Fruit fly (Drosophila melanogaster) whole organism, embryonic: Measurements from ENCODE around the gene CG42749.

Experiments
- Antp ChIP-seq: fragments of 200-800 bp; sonication (Bioruptor generic); optimal IDR thresholded peaks from 3 replicates; lab custom pipeline; 2016; ENCODE audit warnings: missing biosample characterization, missing genetic modification characterization
- Awh ChIP-seq: fragments of 200-800 bp; sonication (Bioruptor generic); IDR thresholded peaks from 2 replicates; pipeline ENCODE4, ENCODE4 v1.3.6; 2022; ENCODE audit warnings: missing biosample characterization, missing genetic modification characterization
- Bteb2 ChIP-seq: fragments of 200-800 bp; sonication (Bioruptor generic); optimal IDR thresholded peaks from 2 replicates; lab custom pipeline; 2016; ENCODE audit warnings: missing biosample characterization, missing genetic modification characterization
- CG10462 ChIP-seq: fragments of 200-800 bp; sonication (Bioruptor generic); optimal IDR thresholded peaks from 2 replicates; lab custom pipeline; 2016; ENCODE audit warnings: missing biosample characterization, missing genetic modification characterization
- CG11723 ChIP-seq: fragments of 200-800 bp; sonication (Bioruptor generic); optimal IDR thresholded peaks from 2 replicates; lab custom pipeline; 2017; ENCODE audit warnings: missing biosample characterization, mild to moderate bottlenecking, missing genetic modification characterization
- CG12219 ChIP-seq: fragments of 200-800 bp; sonication (Bioruptor generic); optimal IDR thresholded peaks from 3 replicates; lab custom pipeline; 2018; ENCODE audit warnings: missing biosample characterization, mild to moderate bottlenecking, missing genetic modification characterization
- CG12659 ChIP-seq: fragments of 200-800 bp; sonication (Bioruptor generic); optimal IDR thresholded peaks from 3 replicates; lab custom pipeline; 2017; ENCODE audit warnings: mild to moderate bottlenecking, missing biosample characterization, missing genetic modification reagents, missing genetic modification characterization
- CG14050 ChIP-seq: fragments of 200-800 bp; sonication (Bioruptor generic); IDR thresholded peaks from 3 replicates; pipeline ENCODE4 v1.3.6; 2022; ENCODE audit warnings: missing biosample characterization, missing genetic modification characterization
- CG14667 ChIP-seq: fragments of 200-800 bp; sonication (Bioruptor generic); IDR thresholded peaks from 2 replicates; pipeline ENCODE4 v1.3.6; 2022; ENCODE audit warnings: missing biosample characterization, missing genetic modification characterization
- CG14965 ChIP-seq: fragments of 200-800 bp; sonication (Bioruptor generic); optimal IDR thresholded peaks from 2 replicates; lab custom pipeline; 2016; ENCODE audit warnings: missing biosample characterization, missing genetic modification characterization, borderline replicate concordance
- CG17186 ChIP-seq: fragments of 200-800 bp; sonication (Bioruptor generic); optimal IDR thresholded peaks from 3 replicates; lab custom pipeline; 2017; ENCODE audit warnings: missing biosample characterization, missing genetic modification reagents, missing genetic modification characterization
- CG18476 ChIP-seq: fragments of 200-800 bp; sonication (Bioruptor generic); optimal IDR thresholded peaks from 2 replicates; lab custom pipeline; 2016; ENCODE audit warnings: missing biosample characterization, mild to moderate bottlenecking, missing genetic modification characterization
- CG2129 ChIP-seq: fragments of 200-800 bp; sonication (Bioruptor generic); IDR thresholded peaks from 2 replicates; pipeline ENCODE4 v1.3.6; 2022; ENCODE audit warnings: missing biosample characterization, missing genetic modification characterization; ENCODE audit not compliant: partially characterized antibody
- CG2678 ChIP-seq: fragments of 200-800 bp; sonication (Bioruptor generic); optimal IDR thresholded peaks from 3 replicates; lab custom pipeline; 2019; ENCODE audit warnings: missing biosample characterization, mild to moderate bottlenecking, missing genetic modification characterization, moderate library complexity
- CG3065 ChIP-seq: fragments of 200-800 bp; sonication (Bioruptor generic); optimal IDR thresholded peaks from 2 replicates; lab custom pipeline; 2016; ENCODE audit warnings: missing biosample characterization, missing genetic modification characterization
- CG32532 ChIP-seq: fragments of 200-800 bp; sonication (Bioruptor generic); IDR thresholded peaks from 2 replicates; pipeline ENCODE4 v1.3.6; 2022; ENCODE audit warnings: missing biosample characterization, missing genetic modification characterization
- CG34224 ChIP-seq: fragments of 200-800 bp; sonication (Bioruptor generic); IDR thresholded peaks from 3 replicates; pipeline ENCODE4 v1.3.6; 2022; ENCODE audit warnings: missing biosample characterization, missing genetic modification characterization; ENCODE audit not compliant: partially characterized antibody
- CG34376 ChIP-seq: fragments of 200-800 bp; sonication (Bioruptor generic); optimal IDR thresholded peaks from 2 replicates; lab custom pipeline; 2018; ENCODE audit warnings: missing biosample characterization, mild to moderate bottlenecking, missing genetic modification characterization
- CG6254 ChIP-seq: fragments of 200-800 bp; sonication (Bioruptor generic); optimal IDR thresholded peaks from 3 replicates; lab custom pipeline; 2017; ENCODE audit warnings: mild to moderate bottlenecking, missing biosample characterization, missing genetic modification reagents, missing genetic modification characterization
- CG6689 ChIP-seq: fragments of 200-800 bp; sonication (Bioruptor generic); IDR thresholded peaks from 2 replicates; pipeline ENCODE4 v1.3.6; 2022; ENCODE audit warnings: missing biosample characterization, missing genetic modification characterization
- CG7372 ChIP-seq: fragments of 200-800 bp; sonication (Bioruptor generic); IDR thresholded peaks from 2 replicates; pipeline ENCODE4 v1.3.6; 2022; ENCODE audit warnings: missing biosample characterization, missing genetic modification characterization
- CG9215 ChIP-seq: fragments of 200-800 bp; sonication (Bioruptor generic); IDR thresholded peaks from 2 replicates; pipeline ENCODE4 v1.3.6; 2022; ENCODE audit warnings: missing biosample characterization, missing genetic modification characterization
- CG9876 ChIP-seq: fragments of 200-800 bp; sonication (Bioruptor generic); optimal IDR thresholded peaks from 2 replicates; lab custom pipeline; 2016; ENCODE audit warnings: missing biosample characterization, missing genetic modification characterization
- CG9932 ChIP-seq: fragments of 200-800 bp; sonication (Bioruptor generic); IDR thresholded peaks from 2 replicates; pipeline ENCODE4 v1.3.6; 2022; ENCODE audit warnings: missing biosample characterization, missing genetic modification characterization
- CkIIα-i1 ChIP-seq: fragments of 200-800 bp; sonication (Bioruptor generic); IDR thresholded peaks from 2 replicates; pipeline ENCODE4 v1.3.6; 2022; ENCODE audit warnings: missing biosample characterization, missing genetic modification characterization
- Doc2 ChIP-seq: fragments of 200-800 bp; sonication (Bioruptor generic); IDR thresholded peaks from 2 replicates; pipeline ENCODE4 v1.3.6; 2022; ENCODE audit warnings: missing biosample characterization, missing genetic modification characterization
- ERR ChIP-seq: fragments of 200-800 bp; sonication (Bioruptor generic); optimal IDR thresholded peaks from 2 replicates; lab custom pipeline; 2016; ENCODE audit warnings: missing biosample characterization, missing genetic modification characterization
- Fer3 ChIP-seq: fragments of 200-800 bp; sonication (Bioruptor generic); optimal IDR thresholded peaks from 2 replicates; lab custom pipeline; 2018; ENCODE audit warnings: missing biosample characterization, mild to moderate bottlenecking, missing genetic modification characterization, moderate library complexity
- HHEX ChIP-seq: fragments of 200-800 bp; sonication (Bioruptor generic); optimal IDR thresholded peaks from 3 replicates; lab custom pipeline; 2017; ENCODE audit warnings: missing biosample characterization, mild to moderate bottlenecking, missing genetic modification characterization, missing genetic modification reagents
- MTF-1 ChIP-seq: fragments of 200-800 bp; sonication (Bioruptor generic); optimal IDR thresholded peaks from 2 replicates; lab custom pipeline; 2018; ENCODE audit warnings: missing biosample characterization, mild to moderate bottlenecking, missing genetic modification characterization, borderline replicate concordance
- Max ChIP-seq: fragments of 200-800 bp; sonication (Bioruptor generic); optimal IDR thresholded peaks from 2 replicates; lab custom pipeline; 2016; ENCODE audit warnings: missing biosample characterization, mild to moderate bottlenecking, missing genetic modification characterization
- Med ChIP-seq: fragments of 200-800 bp; sonication (Bioruptor generic); peaks from one replicate; lab custom pipeline; 2016; ENCODE audit warnings: missing biosample characterization, missing genetic modification characterization, mild to moderate bottlenecking, inconsistent platforms, moderate library complexity
- Nf-YC ChIP-seq: fragments of 200-800 bp; optimal IDR thresholded peaks from 3 replicates; lab custom pipeline; 2019; ENCODE audit warnings: missing biosample characterization, mild to moderate bottlenecking, missing genetic modification characterization, moderate library complexity
- Optix ChIP-seq: fragments of 200-800 bp; sonication (Bioruptor generic); IDR thresholded peaks from 3 replicates; pipeline ENCODE4 v1.3.6; 2022; ENCODE audit warnings: missing biosample characterization, missing genetic modification characterization
- Rfx ChIP-seq: fragments of 200-800 bp; sonication (Bioruptor generic); IDR thresholded peaks from 2 replicates; pipeline ENCODE4 v1.3.6; 2022; ENCODE audit warnings: missing biosample characterization, missing genetic modification characterization
- aop ChIP-seq: fragments of 200-800 bp; sonication (Bioruptor generic); IDR thresholded peaks from 2 replicates; pipeline ENCODE4 v1.3.6; 2022; ENCODE audit warnings: missing biosample characterization, missing genetic modification characterization
- btn ChIP-seq: fragments of 200-800 bp; sonication (Bioruptor generic); optimal IDR thresholded peaks from 2 replicates; lab custom pipeline; 2016; ENCODE audit warnings: missing biosample characterization, missing genetic modification characterization
- cas ChIP-seq: fragments of 200-800 bp; sonication (Bioruptor generic); IDR thresholded peaks from 2 replicates; pipeline ENCODE4 v1.3.6; 2022; ENCODE audit warnings: missing biosample characterization, missing genetic modification characterization
- dati ChIP-seq: fragments of 200-800 bp; sonication (Bioruptor generic); IDR thresholded peaks from 2 replicates; pipeline ENCODE4 v1.3.6; 2022; ENCODE audit warnings: missing biosample characterization, missing genetic modification characterization
- emc ChIP-seq: fragments of 200-800 bp; sonication (Bioruptor generic); optimal IDR thresholded peaks from 2 replicates; lab custom pipeline; 2016; ENCODE audit warnings: missing biosample characterization, missing genetic modification characterization
- ewg ChIP-seq: fragments of 200-800 bp; sonication (Bioruptor generic); optimal IDR thresholded peaks from 3 replicates; lab custom pipeline; 2017; ENCODE audit warnings: mild to moderate bottlenecking, missing biosample characterization, missing genetic modification reagents, missing genetic modification characterization
- fd102C ChIP-seq: fragments of 200-800 bp; sonication (Bioruptor generic); optimal IDR thresholded peaks from 2 replicates; lab custom pipeline; 2018; ENCODE audit warnings: missing biosample characterization, mild to moderate bottlenecking, missing genetic modification characterization, moderate library complexity
- fd3F ChIP-seq: fragments of 200-800 bp; sonication (Bioruptor generic); optimal IDR thresholded peaks from 2 replicates; lab custom pipeline; 2018; ENCODE audit warnings: missing biosample characterization, mild to moderate bottlenecking, missing genetic modification characterization, moderate library complexity
- fru ChIP-seq: fragments of >200 bp; optimal IDR thresholded peaks from 2 replicates; lab custom pipeline; 2017
- klu ChIP-seq: fragments of 200-800 bp; sonication (Bioruptor generic); IDR thresholded peaks from 2 replicates; pipeline ENCODE4 v1.3.6; 2022; ENCODE audit warnings: missing biosample characterization, missing genetic modification characterization
- lola ChIP-seq, 3 experiments: fragments of >200 bp in 2 of 3; fragments of 200-800 bp in 1 of 3; sonication (Bioruptor generic) in 1 of 3; optimal IDR thresholded peaks; 2 replicates each; lab custom pipeline; 2017 to 2019; ENCODE audit warnings: missing biosample characterization in 3 of 3, missing genetic modification characterization in 3 of 3, mild to moderate bottlenecking in 1 of 3, moderate library complexity in 1 of 3
- otp ChIP-seq: fragments of 200-800 bp; sonication (Bioruptor generic); IDR thresholded peaks from 3 replicates; pipeline ENCODE4, ENCODE4 v1.3.6; 2022; ENCODE audit warnings: missing biosample characterization, missing genetic modification characterization
- pan ChIP-seq, 4 experiments: fragments of >200 bp in 3 of 4; fragments of 200-800 bp in 1 of 4; sonication (Bioruptor generic) in 1 of 4; optimal IDR thresholded peaks in 3 of 4; IDR thresholded peaks in 1 of 4; 2 replicates each; pipeline versions ENCODE4 v1.3.6 to Lab custom; 2017 to 2022; ENCODE audit warnings: missing biosample characterization in 2 of 4, missing genetic modification characterization in 2 of 4, mixed read lengths in 1 of 4
- unc-4 ChIP-seq: fragments of 200-800 bp; sonication (Bioruptor generic); IDR thresholded peaks from 2 replicates; pipeline ENCODE4 v1.3.6; 2022; ENCODE audit warnings: missing biosample characterization, missing genetic modification characterization; ENCODE audit not compliant: partially characterized antibody
- usp ChIP-seq: fragments of >200 bp; optimal IDR thresholded peaks from 2 replicates; lab custom pipeline; 2017; ENCODE audit warnings: missing biosample characterization, missing genetic modification characterization

Gene CG42749

dm6 chrX:5322459-5322883, 26.6 kb downstream of the CG42749 start, which contains the start of gene Rnp4F (continued):
- TF ChIP-seq fd102C = no peak
- TF ChIP-seq CG9932 = peak; percentile 90
- no peak for TF ChIP-seq CkIIα-i1
- TF ChIP-seq CG14965 (GFP tag; lab: Kevin White, UChicago) = no peak
- TF ChIP-seq pan (optimal IDR thresholded peaks at IDR 0.05; lab: Kevin White, UChicago) = no peak
- peak in 1 of 2 experiments; percentile 67 for TF ChIP-seq pan (GFP tag; optimal IDR thresholded peaks at IDR 0.05 in 1 of 2, IDR thresholded peaks at IDR 0.05 in 1 of 2)
- TF ChIP-seq MTF-1 (GFP tag; lab: Kevin White, UChicago) = no peak
- no peak for TF ChIP-seq Doc2 (GFP tag; lab: Robert Waterston, UW)
- peak; percentile 59 for TF ChIP-seq Bteb2 (GFP tag; lab: Kevin White, UChicago)
- TF ChIP-seq ewg (GFP tag; lab: Kevin White, UChicago) = peak; percentile 43
- no peak for TF ChIP-seq CG12219 (GFP tag; lab: Kevin White, UChicago)
- peak; percentile 64 for TF ChIP-seq CG6689
- TF ChIP-seq fru = no peak
- no peak for TF ChIP-seq CG2678 (tag; lab: Kevin White, UChicago)
- TF ChIP-seq Optix (GFP tag; lab: Robert Waterston, UW) = peak; percentile 57; the same call in 2 of the 3 replicates
- TF ChIP-seq Nf-YC (tag; lab: Kevin White, UChicago) = peak; percentile 21
- peak; percentile 47; the same call in 1 of the 2 replicates for TF ChIP-seq CG2129
- TF ChIP-seq Max (GFP tag; lab: Kevin White, UChicago) = peak; percentile 47
- peak; percentile 64 for TF ChIP-seq CG34224 (GFP tag; lab: Robert Waterston, UW)
- TF ChIP-seq CG14050 (GFP tag; lab: Robert Waterston, UW) = peak; percentile 37; the same call in 1 of the 3 replicates
- peak; percentile 53 for TF ChIP-seq HHEX (GFP tag; lab: Kevin White, UChicago)
- TF ChIP-seq CG34376 (GFP tag; lab: Kevin White, UChicago) = peak; percentile 56
- no peak for TF ChIP-seq CG11723 (GFP tag; lab: Kevin White, UChicago)
- peak; percentile 67 for TF ChIP-seq emc (GFP tag; lab: Kevin White, UChicago)
- no peak for TF ChIP-seq Awh (GFP tag; lab: Robert Waterston, UW)
- TF ChIP-seq btn (GFP tag; lab: Kevin White, UChicago) = peak; percentile 13
- no peak for TF ChIP-seq CG6254
- no peak for TF ChIP-seq usp
- TF ChIP-seq CG17186 = peak; percentile 86
- peak; percentile 21 for TF ChIP-seq fd3F (GFP tag; lab: Kevin White, UChicago)
- TF ChIP-seq lola (GFP tag; optimal IDR thresholded peaks at IDR 0.05; lab: Kevin White, UChicago) = no peak
- TF ChIP-seq cas = peak; percentile 24; the same call in 1 of the 2 replicates
- peak; percentile 49 for TF ChIP-seq CG7372 (GFP tag; lab: Robert Waterston, UW)
- 0 out of 2 replicates have a peak, but pooled peaks have one; percentile 10 for TF ChIP-seq dati (GFP tag; lab: Robert Waterston, UW)
- peak; percentile 72 for TF ChIP-seq CG32532
- peak; percentile 39 for TF ChIP-seq ERR (GFP tag; lab: Kevin White, UChicago)
- peak; percentile 19 for TF ChIP-seq CG10462 (GFP tag; lab: Kevin White, UChicago)
- peak; percentile 72 for TF ChIP-seq CG9876 (GFP tag; lab: Kevin White, UChicago)
- TF ChIP-seq Antp = peak; percentile 78
- peak; percentile 26 for TF ChIP-seq CG3065 (GFP tag; lab: Kevin White, UChicago)
- peak; percentile 30 for TF ChIP-seq Fer3 (tag; lab: Kevin White, UChicago)
- TF ChIP-seq aop (GFP tag; lab: Robert Waterston, UW) = no peak
- peak; percentile 39; the same call in 1 of the 2 replicates for TF ChIP-seq klu (GFP tag; lab: Robert Waterston, UW)
- peak; percentile 90 for TF ChIP-seq Med (GFP tag; lab: Kevin White, UChicago)
- TF ChIP-seq CG14667 = peak; percentile 57
- TF ChIP-seq CG9215 (GFP tag; lab: Robert Waterston, UW) = peak; percentile 76
- peak; percentile 70 for TF ChIP-seq CG12659 (GFP tag; lab: Kevin White, UChicago)
- peak; percentile 83 for TF ChIP-seq Rfx (GFP tag; lab: Robert Waterston, UW)
- TF ChIP-seq CG18476 = no peak
- TF ChIP-seq otp (GFP tag; lab: Robert Waterston, UW) = no peak
- peak; percentile 75 for TF ChIP-seq unc-4 (GFP tag; lab: Robert Waterston, UW)
